Fruit fly (Drosophila melanogaster) whole organism, embryonic: ENCODE data around the gene NdufV3.

ENCODE experiments used
- CG11398 ChIP-seq: fragments of 200-800 bp; sonication (Bioruptor generic); optimal IDR thresholded peaks from 2 replicates; lab custom pipeline; 2016; ENCODE audit warnings: missing biosample characterization, missing genetic modification characterization
- CG12299 ChIP-seq: fragments of 200-800 bp; sonication (Bioruptor generic); optimal IDR thresholded peaks from 2 replicates; lab custom pipeline; 2018; ENCODE audit warnings: missing biosample characterization, mild to moderate bottlenecking, missing genetic modification characterization
- CG13123 ChIP-seq: fragments of 200-800 bp; sonication (Bioruptor generic); optimal IDR thresholded peaks from 2 replicates; lab custom pipeline; 2016; ENCODE audit warnings: missing biosample characterization, missing genetic modification characterization
- CG14050 ChIP-seq: fragments of 200-800 bp; sonication (Bioruptor generic); IDR thresholded peaks from 3 replicates; pipeline ENCODE4 v1.3.6; 2022; ENCODE audit warnings: missing biosample characterization, missing genetic modification characterization
- CG15011 ChIP-seq: fragments of 200-800 bp; sonication (Bioruptor generic); optimal IDR thresholded peaks from 3 replicates; lab custom pipeline; 2018; ENCODE audit warnings: missing biosample characterization, mild to moderate bottlenecking, missing genetic modification characterization
- CG15479 ChIP-seq: fragments of 200-800 bp; sonication (Bioruptor generic); optimal IDR thresholded peaks from 3 replicates; lab custom pipeline; 2019; ENCODE audit warnings: missing biosample characterization, mild to moderate bottlenecking, missing genetic modification characterization, moderate library complexity
- CG16779 ChIP-seq: fragments of 200-800 bp; sonication (Bioruptor generic); IDR thresholded peaks from 2 replicates; pipeline ENCODE4 v1.3.6; 2022; ENCODE audit warnings: missing biosample characterization, missing genetic modification characterization
- CG17186 ChIP-seq: fragments of 200-800 bp; sonication (Bioruptor generic); optimal IDR thresholded peaks from 3 replicates; lab custom pipeline; 2017; ENCODE audit warnings: missing biosample characterization, missing genetic modification reagents, missing genetic modification characterization
- CG17328 ChIP-seq: fragments of 200-800 bp; sonication (Bioruptor generic); IDR thresholded peaks from 2 replicates; pipeline ENCODE4 v1.3.6; 2022; ENCODE audit warnings: missing biosample characterization, missing genetic modification characterization
- CG17385 ChIP-seq: fragments of 200-800 bp; sonication (Bioruptor generic); optimal IDR thresholded peaks from 3 replicates; lab custom pipeline; 2018; ENCODE audit warnings: missing biosample characterization, mild to moderate bottlenecking, missing genetic modification characterization
- CG17829 ChIP-seq: fragments of 200-800 bp; optimal IDR thresholded peaks from 2 replicates; lab custom pipeline; 2019; ENCODE audit warnings: missing biosample characterization, mild to moderate bottlenecking, missing genetic modification characterization, moderate library complexity
- CG2889 ChIP-seq: fragments of 200-800 bp; sonication (Bioruptor generic); IDR thresholded peaks from 3 replicates; pipeline ENCODE4 v1.3.6; 2022; ENCODE audit warnings: missing biosample characterization, missing genetic modification characterization
- CG32772 ChIP-seq: fragments of 200-800 bp; sonication (Bioruptor generic); IDR thresholded peaks from 2 replicates; pipeline ENCODE4 v1.3.6; 2022; ENCODE audit warnings: missing biosample characterization, missing genetic modification characterization
- CG6813 ChIP-seq: fragments of 200-800 bp; sonication (Bioruptor generic); optimal IDR thresholded peaks from 2 replicates; lab custom pipeline; 2017; ENCODE audit warnings: missing biosample characterization, missing genetic modification characterization, mild to moderate bottlenecking, moderate library complexity, missing genetic modification reagents
- CG7357 ChIP-seq: fragments of 200-800 bp; sonication (Bioruptor generic); IDR thresholded peaks from 3 replicates; pipeline ENCODE4 v1.3.6; 2022; ENCODE audit warnings: missing biosample characterization, missing genetic modification characterization
- CoRest ChIP-seq: fragments of 200-800 bp; sonication (Bioruptor generic); optimal IDR thresholded peaks from 3 replicates; lab custom pipeline; 2018; ENCODE audit warnings: missing biosample characterization, mild to moderate bottlenecking, missing genetic modification characterization, moderate library complexity
- D ChIP-seq, 2 experiments: fragments of 200-800 bp in 1 of 2; fragments of >200 bp in 1 of 2; sonication (Bioruptor generic) in 1 of 2; optimal IDR thresholded peaks; 2 replicates in 1 of 2; 3 replicates in 1 of 2; lab custom pipeline; 2017; ENCODE audit warnings: mild to moderate bottlenecking in 1 of 2, missing biosample characterization in 1 of 2, missing genetic modification characterization in 1 of 2, missing genetic modification reagents in 1 of 2
- Deaf1 ChIP-seq: fragments of 200-800 bp; optimal IDR thresholded peaks from 3 replicates; lab custom pipeline; 2019; ENCODE audit warnings: missing biosample characterization, mild to moderate bottlenecking, missing genetic modification characterization, moderate library complexity
- Dfd ChIP-seq, 2 experiments: fragments of >200 bp; optimal IDR thresholded peaks; 2 replicates each; lab custom pipeline; 2017; ENCODE audit warnings: missing biosample characterization in 2 of 2, missing genetic modification characterization in 2 of 2
- Doc2 ChIP-seq: fragments of 200-800 bp; sonication (Bioruptor generic); IDR thresholded peaks from 2 replicates; pipeline ENCODE4 v1.3.6; 2022; ENCODE audit warnings: missing biosample characterization, missing genetic modification characterization
- HLH3B ChIP-seq: fragments of 200-800 bp; sonication (Bioruptor generic); IDR thresholded peaks from 2 replicates; pipeline ENCODE4 v1.3.6; 2022; ENCODE audit warnings: missing biosample characterization, missing genetic modification characterization
- HLHmδ ChIP-seq: fragments of 200-800 bp; sonication (Bioruptor generic); optimal IDR thresholded peaks from 2 replicates; lab custom pipeline; 2018; ENCODE audit warnings: missing biosample characterization, mild to moderate bottlenecking, missing genetic modification characterization, moderate library complexity
- Hsf ChIP-seq: fragments of 200-800 bp; sonication (Bioruptor generic); optimal IDR thresholded peaks from 3 replicates; lab custom pipeline; 2016; ENCODE audit warnings: missing biosample characterization, missing genetic modification characterization
- Taf1 ChIP-seq: fragments of 200-800 bp; sonication (Bioruptor generic); IDR thresholded peaks from 2 replicates; pipeline ENCODE4 v1.3.6; 2022; ENCODE audit warnings: missing biosample characterization, missing genetic modification characterization
- Tbp ChIP-seq: fragments of >200 bp; optimal IDR thresholded peaks from 2 replicates; lab custom pipeline; 2018; ENCODE audit warnings: missing biosample characterization, missing genetic modification characterization
- Trl ChIP-seq, 3 experiments: fragments of >200 bp in 2 of 3; fragments of 200-800 bp in 1 of 3; sonication (Bioruptor generic) in 1 of 3; optimal IDR thresholded peaks; 2 replicates in 1 of 3; 3 replicates in 2 of 3; lab custom pipeline; 2016 to 2017; ENCODE audit warnings: missing biosample characterization in 1 of 3, missing genetic modification characterization in 1 of 3
- br ChIP-seq: fragments of >200 bp; optimal IDR thresholded peaks from 2 replicates; lab custom pipeline; 2017
- cato ChIP-seq: fragments of 200-800 bp; sonication (Bioruptor generic); optimal IDR thresholded peaks from 2 replicates; lab custom pipeline; 2016; ENCODE audit warnings: missing biosample characterization, missing genetic modification characterization, borderline replicate concordance
- chm ChIP-seq: fragments of 200-800 bp; sonication (Bioruptor generic); IDR thresholded peaks from 2 replicates; pipeline ENCODE4 v1.3.6; 2022; ENCODE audit warnings: missing biosample characterization, missing genetic modification characterization
- crol ChIP-seq: fragments of 200-800 bp; sonication (Bioruptor generic); IDR thresholded peaks from 2 replicates; pipeline ENCODE4 v1.3.6; 2022; ENCODE audit warnings: missing biosample characterization, missing genetic modification characterization
- dimm ChIP-seq: fragments of 200-800 bp; sonication (Bioruptor generic); IDR thresholded peaks from 2 replicates; pipeline ENCODE4 v1.3.6; 2022; ENCODE audit warnings: missing biosample characterization, missing genetic modification characterization
- dm ChIP-seq: fragments of 200-800 bp; sonication (Bioruptor generic); optimal IDR thresholded peaks from 3 replicates; lab custom pipeline; 2016; ENCODE audit warnings: missing biosample characterization, missing genetic modification characterization
- esg ChIP-seq: fragments of 200-800 bp; sonication (Bioruptor generic); conservative IDR thresholded peaks from 2 replicates; pipeline ENCODE4 v1.3.6; 2022; ENCODE audit warnings: missing biosample characterization, missing genetic modification characterization
- fd3F ChIP-seq: fragments of 200-800 bp; sonication (Bioruptor generic); optimal IDR thresholded peaks from 2 replicates; lab custom pipeline; 2018; ENCODE audit warnings: missing biosample characterization, mild to moderate bottlenecking, missing genetic modification characterization, moderate library complexity
- fd96Cb ChIP-seq: fragments of 200-800 bp; sonication (Bioruptor generic); optimal IDR thresholded peaks from 2 replicates; lab custom pipeline; 2018; ENCODE audit warnings: missing biosample characterization, mild to moderate bottlenecking, missing genetic modification characterization, moderate library complexity
- ftz-f1 ChIP-seq: fragments of 200-800 bp; sonication (Bioruptor generic); optimal IDR thresholded peaks from 2 replicates; lab custom pipeline; 2016; ENCODE audit warnings: missing biosample characterization, missing genetic modification characterization
- her ChIP-seq: fragments of 200-800 bp; sonication (Bioruptor generic); optimal IDR thresholded peaks from 2 replicates; lab custom pipeline; 2016; ENCODE audit warnings: missing biosample characterization, missing genetic modification characterization
- jigr1 ChIP-seq: fragments of 200-800 bp; sonication (Bioruptor generic); IDR thresholded peaks from 3 replicates; pipeline ENCODE4 v1.3.6; 2022; ENCODE audit warnings: missing biosample characterization, missing genetic modification characterization
- kah ChIP-seq: fragments of 200-800 bp; sonication (Bioruptor generic); optimal IDR thresholded peaks from 2 replicates; lab custom pipeline; 2018; ENCODE audit warnings: missing biosample characterization, mild to moderate bottlenecking, missing genetic modification characterization
- mam ChIP-seq: fragments of 200-800 bp; sonication (Bioruptor generic); optimal IDR thresholded peaks from 3 replicates; lab custom pipeline; 2016; ENCODE audit warnings: missing biosample characterization, missing genetic modification characterization
- pfk ChIP-seq: fragments of 200-800 bp; sonication (Bioruptor generic); optimal IDR thresholded peaks from 2 replicates; lab custom pipeline; 2018; ENCODE audit warnings: missing biosample characterization, mild to moderate bottlenecking, missing genetic modification characterization, moderate library complexity
- pnt ChIP-seq: fragments of 200-800 bp; sonication (Bioruptor generic); optimal IDR thresholded peaks from 3 replicates; lab custom pipeline; 2016; ENCODE audit warnings: missing biosample characterization, missing genetic modification characterization
- salm ChIP-seq: fragments of 200-800 bp; sonication (Bioruptor generic); optimal IDR thresholded peaks from 2 replicates; lab custom pipeline; 2018; ENCODE audit warnings: missing biosample characterization, mild to moderate bottlenecking, missing genetic modification characterization
- sens ChIP-seq: fragments of 200-800 bp; sonication (Bioruptor generic); peaks from one replicate; lab custom pipeline; 2016; ENCODE audit warnings: missing biosample characterization, missing genetic modification characterization
- sima ChIP-seq: fragments of 200-800 bp; sonication (Bioruptor generic); optimal IDR thresholded peaks from 2 replicates; lab custom pipeline; 2016; ENCODE audit warnings: missing biosample characterization, missing genetic modification characterization
- sisA ChIP-seq: fragments of 200-800 bp; sonication (Bioruptor generic); IDR thresholded peaks from 2 replicates; pipeline ENCODE4 v1.3.6; 2022; ENCODE audit warnings: missing biosample characterization, missing genetic modification characterization
- tio ChIP-seq: fragments of 200-800 bp; sonication (Bioruptor generic); optimal IDR thresholded peaks from 2 replicates; lab custom pipeline; 2017; ENCODE audit warnings: missing biosample characterization, missing genetic modification characterization, inconsistent platforms
- tll ChIP-seq, 2 experiments: fragments of 200-800 bp in 1 of 2; fragments of >200 bp in 1 of 2; sonication (Bioruptor generic) in 1 of 2; optimal IDR thresholded peaks; 2 replicates each; lab custom pipeline; 2017 to 2019; ENCODE audit warnings: missing biosample characterization in 2 of 2, missing genetic modification characterization in 2 of 2, mild to moderate bottlenecking in 1 of 2, moderate library complexity in 1 of 2
- unc-4 ChIP-seq: fragments of 200-800 bp; sonication (Bioruptor generic); IDR thresholded peaks from 2 replicates; pipeline ENCODE4 v1.3.6; 2022; ENCODE audit warnings: missing biosample characterization, missing genetic modification characterization; ENCODE audit not compliant: partially characterized antibody
- unpg ChIP-seq: fragments of 200-800 bp; sonication (Bioruptor generic); optimal IDR thresholded peaks from 3 replicates; lab custom pipeline; 2018; ENCODE audit warnings: missing biosample characterization, mild to moderate bottlenecking, missing genetic modification characterization, moderate library complexity

Gene NdufV3

DNA sequence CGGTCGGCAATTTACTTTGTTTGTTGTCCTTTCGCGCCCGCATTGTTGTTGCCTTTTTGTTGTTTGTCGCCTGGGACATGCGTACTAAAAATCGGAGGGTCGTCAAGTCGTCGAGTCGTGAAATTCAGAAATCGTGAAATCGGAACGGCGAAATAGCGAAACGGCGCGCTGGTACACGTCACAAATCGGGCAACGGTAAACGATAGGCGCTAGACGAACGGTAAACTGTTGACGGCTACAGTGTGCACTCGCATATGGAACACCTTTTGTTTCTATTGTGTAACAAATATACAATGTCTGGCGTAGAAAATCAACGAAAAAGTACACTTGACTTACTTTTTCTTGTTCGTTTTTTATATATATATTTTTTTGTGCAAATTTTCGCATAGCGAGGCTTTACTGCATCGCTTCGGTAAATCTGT is 34.2 kb downstream of the NdufV3 start (continued):
- TF ChIP-seq fd3F (peak; percentile 73), CG16779 (GFP tag; lab: Robert Waterston, UW) (0 out of 2 replicates have a peak, but pooled peaks have one; percentile 53), CG17328 (GFP tag; lab: Robert Waterston, UW) (peak; percentile 44; the same call in 1 of the 2 replicates), HLH3B (GFP tag; lab: Robert Waterston, UW) (peak; percentile 69), Tbp (no peak), pfk (GFP tag; lab: Kevin White, UChicago) (peak; percentile 69), tio (peak; percentile 42), CG17829 (tag; lab: Kevin White, UChicago) (peak; percentile 32), CG6813 (GFP tag; lab: Kevin White, UChicago) (peak; percentile 68), sima (no peak), D (optimal IDR thresholded peaks at IDR 0.05; lab: Kevin White, UChicago) (no peak), D (GFP tag; optimal IDR thresholded peaks at IDR 0.05; lab: Kevin White, UChicago) (no peak), CG7357 (GFP tag; lab: Robert Waterston, UW) (peak; percentile 42; the same call in 1 of the 3 replicates), dimm (GFP tag; lab: Robert Waterston, UW) (peak; percentile 62; the same call in 1 of the 2 replicates), cato (GFP tag; lab: Kevin White, UChicago) (no peak), dm (GFP tag; lab: Kevin White, UChicago) (no peak), her (no peak), Hsf (GFP tag; lab: Kevin White, UChicago) (peak; percentile 61), CG12299 (tag; lab: Kevin White, UChicago) (peak; percentile 43), jigr1 (GFP tag; lab: Robert Waterston, UW) (peak; percentile 46; the same call in 1 of the 3 replicates), CG32772 (GFP tag; lab: Robert Waterston, UW) (peak; percentile 62; the same call in 1 of the 2 replicates), pnt (GFP tag; lab: Kevin White, UChicago) (peak; percentile 49), Taf1 (GFP tag; lab: Robert Waterston, UW) (peak; percentile 84), unc-4 (GFP tag; lab: Robert Waterston, UW) (no peak), br (lab: Kevin White, UChicago) (no peak), CG15011 (GFP tag; lab: Kevin White, UChicago) (peak; percentile 47), CoRest (tag; lab: Kevin White, UChicago) (peak; percentile 61), fd96Cb (peak; percentile 36), unpg (GFP tag; lab: Kevin White, UChicago) (peak; percentile 69), chm (GFP tag; lab: Robert Waterston, UW) (peak; percentile 48; the same call in 1 of the 2 replicates), Deaf1 (tag; lab: Kevin White, UChicago) (peak; percentile 68), CG17385 (GFP tag; lab: Kevin White, UChicago) (peak; percentile 65), mam (GFP tag; lab: Kevin White, UChicago) (peak; percentile 78), sens (GFP tag; lab: Kevin White, UChicago) (peak; percentile 80), kah (peak; percentile 2), tll (GFP tag; optimal IDR thresholded peaks at IDR 0.05; lab: Kevin White, UChicago) (peak in 1 of 2 experiments; percentile 66), Doc2 (no peak), salm (tag; lab: Kevin White, UChicago) (no peak), CG17186 (GFP tag; lab: Kevin White, UChicago) (no peak), CG15479 (no peak), esg (GFP tag; lab: Robert Waterston, UW) (peak; percentile 57), ftz-f1 (GFP tag; lab: Kevin White, UChicago) (no peak), Trl (optimal IDR thresholded peaks at IDR 0.05; lab: Kevin White, UChicago) (no peak), Trl (GFP tag; optimal IDR thresholded peaks at IDR 0.05; lab: Kevin White, UChicago) (peak; percentile 55), CG11398 (no peak), HLHmδ (GFP tag; lab: Kevin White, UChicago) (no peak), CG14050 (GFP tag; lab: Robert Waterston, UW) (peak; percentile 54; the same call in 2 of the 3 replicates), crol (GFP tag; lab: Robert Waterston, UW) (no peak), Dfd (GFP tag; optimal IDR thresholded peaks at IDR 0.05; lab: Kevin White, UChicago) (no peak), sisA (GFP tag; lab: Robert Waterston, UW) (peak; percentile 78), CG2889 (GFP tag; lab: Robert Waterston, UW) (peak; percentile 65; the same call in 2 of the 3 replicates), CG13123 (no peak)
